Worm (Caenorhabditis elegans): ENCODE results near the gene srx-50.

Gene srx-50

ce11 chrIV:7057677-7058076 lies at the start of gene srx-50:
Gene srx-50, plus strand, starts transcription at chrIV:7057977.
- no peak for TF ChIP-seq ceh-8 (GFP tag; optimal IDR thresholded peaks at IDR 0.05)
- TF ChIP-seq pax-3 (tag; optimal IDR thresholded peaks at IDR 0.05), result no peak
- no peak for TF ChIP-seq nhr-76 (tag; optimal IDR thresholded peaks at IDR 0.05)
- no peak for TF ChIP-seq snpc-4 (tag; optimal IDR thresholded peaks at IDR 0.05)
- no peak for TF ChIP-seq ces-1 (GFP tag; optimal IDR thresholded peaks at IDR 0.05)
- no peak for TF ChIP-seq vab-15 (tag; optimal IDR thresholded peaks at IDR 0.05)
- no peak for TF ChIP-seq grh-1 (GFP tag; IDR thresholded peaks at IDR 0.05)
- no peak for TF ChIP-seq xbp-1 (tag; optimal IDR thresholded peaks at IDR 0.05)
- no peak for TF ChIP-seq nhr-85 (tag)
- no peak for TF ChIP-seq swsn-7 (tag; optimal IDR thresholded peaks at IDR 0.05)
- no peak for TF ChIP-seq fkh-8 (tag; optimal IDR thresholded peaks at IDR 0.05)
- no peak for TF ChIP-seq tbx-2 (tag; optimal IDR thresholded peaks at IDR 0.05)
- TF ChIP-seq egl-13 (tag; optimal IDR thresholded peaks at IDR 0.05), result no peak
- no peak for TF ChIP-seq mdl-1 (tag; optimal IDR thresholded peaks at IDR 0.05)
- no peak for TF ChIP-seq nhr-11 (tag; optimal IDR thresholded peaks at IDR 0.05)
- no peak for TF ChIP-seq dpl-1 (GFP tag; optimal IDR thresholded peaks at IDR 0.05)
- no peak for TF ChIP-seq ceh-63 (GFP tag; optimal IDR thresholded peaks at IDR 0.05)
- TF ChIP-seq sox-4 (tag; optimal IDR thresholded peaks at IDR 0.05), result no peak
- no peak for TF ChIP-seq ets-5 (GFP tag; IDR thresholded peaks at IDR 0.05)

DNA sequence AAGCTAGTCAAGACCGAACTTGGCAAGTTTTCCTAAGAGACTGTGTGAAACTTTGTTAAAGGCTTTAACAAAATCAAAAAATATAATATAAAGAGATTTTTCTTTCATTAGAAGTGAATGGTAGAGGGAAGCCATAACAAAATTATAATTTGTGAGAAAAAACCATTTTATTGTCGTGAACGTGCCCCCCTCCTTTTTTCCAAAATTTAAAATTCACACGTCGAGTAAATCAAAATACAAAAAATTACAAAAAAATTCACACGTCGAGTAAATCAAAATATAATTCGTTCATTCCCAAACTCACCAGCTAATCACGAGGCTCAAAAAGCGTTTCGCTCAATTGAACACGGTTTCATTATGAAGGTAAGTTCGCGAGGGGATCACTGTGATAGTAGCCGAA lies 48.2 kb upstream of the srx-50 start, which contains the start of gene C25A8.2:
C25A8.2 (plus strand) TSS at position 301 of the 400 bp plus-strand sequence.
- no peak for TF ChIP-seq isw-1 (GFP tag; IDR thresholded peaks at IDR 0.05)
- no peak for TF ChIP-seq nhr-12 (tag; optimal IDR thresholded peaks at IDR 0.05)
- no peak for TF ChIP-seq nhr-71 (tag; optimal IDR thresholded peaks at IDR 0.05)
- TF ChIP-seq elt-2 (tag; optimal IDR thresholded peaks at IDR 0.05), result no peak
- no peak for TF ChIP-seq nhr-76 (tag; optimal IDR thresholded peaks at IDR 0.05)
- TF ChIP-seq lin-39 (tag; optimal IDR thresholded peaks at IDR 0.05), result no peak
- no peak for TF ChIP-seq ets-5 (GFP tag; IDR thresholded peaks at IDR 0.05)

DNA sequence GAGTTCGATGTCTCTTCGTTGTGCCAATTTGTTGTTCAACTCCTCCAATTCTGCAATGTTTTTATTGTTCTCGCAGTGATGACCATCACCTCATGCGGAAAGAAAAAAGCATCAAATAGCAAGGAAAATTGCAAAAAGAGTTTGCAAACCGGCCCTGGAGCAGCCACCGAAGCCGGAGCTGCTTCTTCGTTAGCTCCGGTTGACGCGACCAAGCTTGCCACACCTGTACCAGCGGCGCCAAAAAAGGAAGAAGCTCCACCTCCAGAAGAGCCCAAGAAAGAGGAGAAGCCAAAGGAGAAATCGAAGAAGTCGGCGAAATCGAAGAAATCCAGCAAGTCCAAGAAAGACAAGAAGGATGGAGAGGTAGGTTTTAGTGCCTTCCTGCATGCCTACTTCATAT lies 47.6 kb upstream of the srx-50 start:
- TF ChIP-seq ces-1 (GFP tag; optimal IDR thresholded peaks at IDR 0.05), result no peak
- TF ChIP-seq elt-2 (tag; optimal IDR thresholded peaks at IDR 0.05), result no peak
- TF ChIP-seq aha-1 (tag; optimal IDR thresholded peaks at IDR 0.05), result no peak
- no peak for TF ChIP-seq lin-39 (tag; optimal IDR thresholded peaks at IDR 0.05)
- TF ChIP-seq mdl-1 (tag; optimal IDR thresholded peaks at IDR 0.05), result no peak
- no peak for TF ChIP-seq tlp-1 (tag; optimal IDR thresholded peaks at IDR 0.05)
- no peak for TF ChIP-seq C16A3.4 (tag; optimal IDR thresholded peaks at IDR 0.05)
- TF ChIP-seq ceh-88 (GFP tag; IDR thresholded peaks at IDR 0.05), result no peak
- no peak for TF ChIP-seq mef-2 (tag; optimal IDR thresholded peaks at IDR 0.05)
- TF ChIP-seq unc-86 (tag; optimal IDR thresholded peaks at IDR 0.05), result no peak
- TF ChIP-seq fos-1 (tag; optimal IDR thresholded peaks at IDR 0.05), result no peak
- TF ChIP-seq sptf-1 (tag; optimal IDR thresholded peaks at IDR 0.05), result no peak
- TF ChIP-seq unc-62 (GFP tag; optimal IDR thresholded peaks at IDR 0.05), result no peak
- TF ChIP-seq vab-15 (tag; optimal IDR thresholded peaks at IDR 0.05), result no peak
- TF ChIP-seq mab-9 (GFP tag; IDR thresholded peaks at IDR 0.05), result no peak
- TF ChIP-seq nhr-19 (GFP tag; conservative IDR thresholded peaks at IDR 0.05), result no peak
- TF ChIP-seq pqm-1 (tag; optimal IDR thresholded peaks at IDR 0.05), result no peak

DNA sequence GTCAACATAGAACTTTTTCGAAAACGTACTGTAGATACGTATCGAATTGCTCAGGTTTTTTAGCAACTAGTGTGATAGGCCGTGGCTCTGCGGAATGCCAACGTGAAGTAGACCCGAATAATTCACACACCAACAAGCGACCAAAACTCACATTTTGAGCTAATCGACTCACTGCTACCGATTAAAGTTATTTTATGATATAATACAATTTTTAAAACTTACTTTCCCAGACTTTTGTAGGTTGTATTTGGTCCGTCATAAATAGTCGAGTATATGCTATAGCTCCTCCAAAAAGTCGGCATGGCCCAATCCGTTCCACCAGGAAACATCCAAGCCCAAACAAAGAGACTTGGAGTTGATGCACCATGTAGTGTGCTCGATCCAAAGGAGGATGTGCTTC lies 46.9 kb upstream of the srx-50 start, which contains the start of gene C25A8.1:
C25A8.1 (plus strand) TSS at position 301 of the 400 bp plus-strand sequence.
- TF ChIP-seq mep-1 (tag; optimal IDR thresholded peaks at IDR 0.05) (no peak), xbp-1 (tag; optimal IDR thresholded peaks at IDR 0.05) (no peak), ceh-90 (tag; optimal IDR thresholded peaks at IDR 0.05) (no peak), efl-1 (optimal IDR thresholded peaks at IDR 0.05) (no peak), efl-1 (GFP tag; optimal IDR thresholded peaks at IDR 0.05 in 1 of 2) (peak in 1 of 2 experiments; percentile 15), efl-3 (GFP tag; optimal IDR thresholded peaks at IDR 0.05) (no peak), elt-2 (tag; optimal IDR thresholded peaks at IDR 0.05) (no peak)

Data from whole organism, L1 larva.